Fruit fly (Drosophila melanogaster) whole organism, embryonic: ENCODE results near the gene CG42852.

Source experiments
- CG1024 ChIP-seq: fragments of 200-800 bp; sonication (Bioruptor generic); IDR thresholded peaks from 2 replicates; pipeline ENCODE4 v1.3.6; 2022; ENCODE audit warnings: missing biosample characterization, missing genetic modification characterization
- CG10431 ChIP-seq: fragments of 200-800 bp; sonication (Bioruptor generic); optimal IDR thresholded peaks from 3 replicates; lab custom pipeline; 2018; ENCODE audit warnings: missing biosample characterization, mild to moderate bottlenecking, missing genetic modification characterization
- CG11560 ChIP-seq: fragments of 200-800 bp; sonication (Bioruptor generic); IDR thresholded peaks from 3 replicates; pipeline ENCODE4 v1.3.6; 2022; ENCODE audit warnings: missing biosample characterization, missing genetic modification characterization
- CG11696 ChIP-seq: fragments of 200-800 bp; sonication (Bioruptor generic); IDR thresholded peaks from 2 replicates; pipeline ENCODE4 v1.3.6; 2022; ENCODE audit warnings: missing biosample characterization, missing genetic modification characterization
- CG13894 ChIP-seq: fragments of 200-800 bp; sonication (Bioruptor generic); optimal IDR thresholded peaks from 3 replicates; lab custom pipeline; 2018; ENCODE audit warnings: missing biosample characterization, mild to moderate bottlenecking, missing genetic modification characterization, moderate library complexity
- CG14441 ChIP-seq: fragments of 200-800 bp; sonication (Bioruptor generic); IDR thresholded peaks from 2 replicates; pipeline ENCODE4 v1.3.6; 2022; ENCODE audit warnings: missing biosample characterization, missing genetic modification characterization
- CG15011 ChIP-seq: fragments of 200-800 bp; sonication (Bioruptor generic); optimal IDR thresholded peaks from 3 replicates; lab custom pipeline; 2018; ENCODE audit warnings: missing biosample characterization, mild to moderate bottlenecking, missing genetic modification characterization
- CG15514 ChIP-seq: fragments of 200-800 bp; sonication (Bioruptor generic); optimal IDR thresholded peaks from 3 replicates; lab custom pipeline; 2017; ENCODE audit warnings: missing biosample characterization, missing genetic modification characterization, mild to moderate bottlenecking, moderate library complexity, missing genetic modification reagents
- CG17186 ChIP-seq: fragments of 200-800 bp; sonication (Bioruptor generic); optimal IDR thresholded peaks from 3 replicates; lab custom pipeline; 2017; ENCODE audit warnings: missing biosample characterization, missing genetic modification reagents, missing genetic modification characterization
- CG17359 ChIP-seq: fragments of 200-800 bp; sonication (Bioruptor generic); optimal IDR thresholded peaks from 3 replicates; lab custom pipeline; 2018; ENCODE audit warnings: missing biosample characterization, mild to moderate bottlenecking, missing genetic modification characterization, moderate library complexity
- CG2116 ChIP-seq: fragments of 200-800 bp; sonication (Bioruptor generic); optimal IDR thresholded peaks from 3 replicates; lab custom pipeline; 2018; ENCODE audit warnings: missing biosample characterization, mild to moderate bottlenecking, missing genetic modification characterization
- CG2129 ChIP-seq: fragments of 200-800 bp; sonication (Bioruptor generic); IDR thresholded peaks from 2 replicates; pipeline ENCODE4 v1.3.6; 2022; ENCODE audit warnings: missing biosample characterization, missing genetic modification characterization; ENCODE audit not compliant: partially characterized antibody
- CG2678 ChIP-seq: fragments of 200-800 bp; sonication (Bioruptor generic); optimal IDR thresholded peaks from 3 replicates; lab custom pipeline; 2019; ENCODE audit warnings: missing biosample characterization, mild to moderate bottlenecking, missing genetic modification characterization, moderate library complexity
- CG2712 ChIP-seq: fragments of 200-800 bp; optimal IDR thresholded peaks from 3 replicates; lab custom pipeline; 2019; ENCODE audit warnings: missing biosample characterization, mild to moderate bottlenecking, missing genetic modification characterization, moderate library complexity
- CG32772 ChIP-seq: fragments of 200-800 bp; sonication (Bioruptor generic); IDR thresholded peaks from 2 replicates; pipeline ENCODE4 v1.3.6; 2022; ENCODE audit warnings: missing biosample characterization, missing genetic modification characterization
- CG34422 ChIP-seq: fragments of 200-800 bp; sonication (Bioruptor generic); IDR thresholded peaks from 3 replicates; pipeline ENCODE4 v1.3.6; 2022; ENCODE audit warnings: missing biosample characterization, missing genetic modification characterization
- CG4404 ChIP-seq: fragments of 200-800 bp; sonication (Bioruptor generic); IDR thresholded peaks from 2 replicates; pipeline ENCODE4 v1.3.6; 2022; ENCODE audit warnings: missing biosample characterization, missing genetic modification characterization
- CG5953 ChIP-seq: fragments of 200-800 bp; sonication (Bioruptor generic); IDR thresholded peaks from 2 replicates; pipeline ENCODE4 v1.3.6; 2022; ENCODE audit warnings: missing biosample characterization, missing genetic modification characterization
- CG8290 ChIP-seq, 3 experiments: fragments of 200-800 bp; sonication (Bioruptor generic); optimal IDR thresholded peaks; 2 replicates each; lab custom pipeline; 2016 to 2019; ENCODE audit warnings: missing biosample characterization in 3 of 3, missing genetic modification characterization in 3 of 3, mild to moderate bottlenecking in 2 of 3, moderate library complexity in 1 of 3
- CG8359 ChIP-seq: fragments of 200-800 bp; sonication (Bioruptor generic); optimal IDR thresholded peaks from 2 replicates; lab custom pipeline; 2017; ENCODE audit warnings: missing biosample characterization, mild to moderate bottlenecking, missing genetic modification characterization, borderline replicate concordance
- CG8924 ChIP-seq: fragments of 200-800 bp; optimal IDR thresholded peaks from 3 replicates; lab custom pipeline; 2019; ENCODE audit warnings: missing biosample characterization, mild to moderate bottlenecking, missing genetic modification characterization, moderate library complexity
- CG9215 ChIP-seq: fragments of 200-800 bp; sonication (Bioruptor generic); IDR thresholded peaks from 2 replicates; pipeline ENCODE4 v1.3.6; 2022; ENCODE audit warnings: missing biosample characterization, missing genetic modification characterization
- CG9932 ChIP-seq: fragments of 200-800 bp; sonication (Bioruptor generic); IDR thresholded peaks from 2 replicates; pipeline ENCODE4 v1.3.6; 2022; ENCODE audit warnings: missing biosample characterization, missing genetic modification characterization
- E2f1 ChIP-seq: fragments of 200-800 bp; sonication (Bioruptor generic); IDR thresholded peaks from 2 replicates; pipeline ENCODE4 v1.3.6; 2022; ENCODE audit warnings: missing biosample characterization, missing genetic modification characterization
- Fer3 ChIP-seq: fragments of 200-800 bp; sonication (Bioruptor generic); optimal IDR thresholded peaks from 2 replicates; lab custom pipeline; 2018; ENCODE audit warnings: missing biosample characterization, mild to moderate bottlenecking, missing genetic modification characterization, moderate library complexity
- HLHmδ ChIP-seq: fragments of 200-800 bp; sonication (Bioruptor generic); optimal IDR thresholded peaks from 2 replicates; lab custom pipeline; 2018; ENCODE audit warnings: missing biosample characterization, mild to moderate bottlenecking, missing genetic modification characterization, moderate library complexity
- Max ChIP-seq: fragments of 200-800 bp; sonication (Bioruptor generic); optimal IDR thresholded peaks from 2 replicates; lab custom pipeline; 2016; ENCODE audit warnings: missing biosample characterization, mild to moderate bottlenecking, missing genetic modification characterization
- NC2β ChIP-seq: fragments of 200-800 bp; sonication (Bioruptor generic); optimal IDR thresholded peaks from 2 replicates; lab custom pipeline; 2016; ENCODE audit warnings: missing biosample characterization, missing genetic modification characterization
- Xrp1 ChIP-seq: fragments of 200-800 bp; sonication (Bioruptor generic); IDR thresholded peaks from 2 replicates; pipeline ENCODE4 v1.3.6; 2022; ENCODE audit warnings: missing biosample characterization, missing genetic modification characterization
- ato ChIP-seq: fragments of 200-800 bp; sonication (Bioruptor generic); IDR thresholded peaks from 2 replicates; pipeline ENCODE4 v1.3.6; 2022; ENCODE audit warnings: missing biosample characterization, missing genetic modification characterization; ENCODE audit not compliant: partially characterized antibody
- ci ChIP-seq: fragments of 200-800 bp; sonication (Bioruptor generic); IDR thresholded peaks from 3 replicates; pipeline ENCODE4 v1.3.6; 2022; ENCODE audit warnings: missing biosample characterization, missing genetic modification characterization
- dysf ChIP-seq: fragments of 200-800 bp; sonication (Bioruptor generic); IDR thresholded peaks from 3 replicates; pipeline ENCODE4 v1.3.6; 2022; ENCODE audit warnings: missing biosample characterization, missing genetic modification characterization
- fd96Cb ChIP-seq: fragments of 200-800 bp; sonication (Bioruptor generic); optimal IDR thresholded peaks from 2 replicates; lab custom pipeline; 2018; ENCODE audit warnings: missing biosample characterization, mild to moderate bottlenecking, missing genetic modification characterization, moderate library complexity
- fu2 ChIP-seq: fragments of 200-800 bp; sonication (Bioruptor generic); optimal IDR thresholded peaks from 2 replicates; lab custom pipeline; 2016; ENCODE audit warnings: missing biosample characterization, missing genetic modification characterization
- grn ChIP-seq: fragments of 200-800 bp; sonication (Bioruptor generic); optimal IDR thresholded peaks from 3 replicates; lab custom pipeline; 2017; ENCODE audit warnings: missing biosample characterization, missing genetic modification characterization
- kay ChIP-seq: fragments of 200-800 bp; sonication (Bioruptor generic); optimal IDR thresholded peaks from 2 replicates; lab custom pipeline; 2016; ENCODE audit warnings: missing biosample characterization, missing genetic modification characterization
- lab ChIP-seq: fragments of 200-800 bp; sonication (Bioruptor generic); optimal IDR thresholded peaks from 3 replicates; lab custom pipeline; 2017; ENCODE audit warnings: missing biosample characterization, missing genetic modification characterization, mild to moderate bottlenecking, moderate library complexity, missing genetic modification reagents
- lbe ChIP-seq: fragments of 200-800 bp; sonication (Bioruptor generic); optimal IDR thresholded peaks from 2 replicates; lab custom pipeline; 2016; ENCODE audit warnings: missing biosample characterization, mild to moderate bottlenecking, missing genetic modification characterization
- lilli ChIP-seq: fragments of 200-800 bp; sonication (Bioruptor generic); optimal IDR thresholded peaks from 3 replicates; lab custom pipeline; 2016; ENCODE audit warnings: missing biosample characterization, missing genetic modification characterization
- nmo ChIP-seq: fragments of 200-800 bp; sonication (Bioruptor generic); optimal IDR thresholded peaks from 2 replicates; lab custom pipeline; 2018; ENCODE audit warnings: missing biosample characterization, mild to moderate bottlenecking, missing genetic modification characterization, moderate library complexity
- oc ChIP-seq: fragments of 200-800 bp; sonication (Bioruptor generic); optimal IDR thresholded peaks from 2 replicates; lab custom pipeline; 2018; ENCODE audit warnings: missing biosample characterization, mild to moderate bottlenecking, missing genetic modification characterization, moderate library complexity
- pb ChIP-seq: fragments of 200-800 bp; sonication (Bioruptor generic); optimal IDR thresholded peaks from 3 replicates; lab custom pipeline; 2016; ENCODE audit warnings: missing biosample characterization, missing genetic modification characterization
- scrt ChIP-seq: fragments of 200-800 bp; sonication (Bioruptor generic); optimal IDR thresholded peaks from 2 replicates; lab custom pipeline; 2018; ENCODE audit warnings: missing biosample characterization, mild to moderate bottlenecking, missing genetic modification characterization, moderate library complexity
- sisA ChIP-seq: fragments of 200-800 bp; sonication (Bioruptor generic); IDR thresholded peaks from 2 replicates; pipeline ENCODE4 v1.3.6; 2022; ENCODE audit warnings: missing biosample characterization, missing genetic modification characterization
- sqz ChIP-seq: fragments of 200-800 bp; sonication (Bioruptor generic); optimal IDR thresholded peaks from 3 replicates; lab custom pipeline; 2018; ENCODE audit warnings: missing biosample characterization, mild to moderate bottlenecking, missing genetic modification characterization
- sr ChIP-seq: fragments of 200-800 bp; sonication (Bioruptor generic); IDR thresholded peaks from 3 replicates; pipeline ENCODE4 v1.3.6; 2022; ENCODE audit warnings: missing biosample characterization, missing genetic modification characterization
- stc ChIP-seq: fragments of 200-800 bp; sonication (Bioruptor generic); IDR thresholded peaks from 2 replicates; pipeline ENCODE4 v1.3.6; 2022; ENCODE audit warnings: missing biosample characterization, missing genetic modification characterization
- vvl ChIP-seq: fragments of 200-800 bp; sonication (Bioruptor generic); IDR thresholded peaks from 2 replicates; pipeline ENCODE4 v1.3.6; 2022; ENCODE audit warnings: missing biosample characterization, missing genetic modification characterization
- zfh1 ChIP-seq: fragments of 200-800 bp; sonication (Bioruptor generic); IDR thresholded peaks from 3 replicates; pipeline ENCODE4 v1.3.6; 2022; ENCODE audit warnings: missing biosample characterization, missing genetic modification characterization

CG42852 gene

dm6 chr3L:16803708-16804350 lies 48.5 kb downstream of the CG42852 start (continued):
- TF ChIP-seq Xrp1 (peak; percentile 30; the same call in 1 of the 2 replicates), CG34422 (GFP tag; lab: Robert Waterston, UW) (peak; percentile 38; the same call in 1 of the 3 replicates), dysf (GFP tag; lab: Robert Waterston, UW) (0 out of 3 replicates have a peak, but pooled peaks have one; percentile 24), CG5953 (peak; percentile 41; the same call in 1 of the 2 replicates), kay (GFP tag; lab: Kevin White, UChicago) (no peak), scrt (GFP tag; lab: Kevin White, UChicago) (peak; percentile 5), nmo (GFP tag; lab: Kevin White, UChicago) (peak; percentile 11), HLHmδ (GFP tag; lab: Kevin White, UChicago) (no peak), grn (GFP tag; lab: Kevin White, UChicago) (peak; percentile 27), ci (peak; percentile 67), lbe (GFP tag; lab: Kevin White, UChicago) (no peak), E2f1 (GFP tag; lab: Robert Waterston, UW) (no peak), CG10431 (GFP tag; lab: Kevin White, UChicago) (peak; percentile 52), fu2 (no peak), CG11696 (GFP tag; lab: Robert Waterston, UW) (peak; percentile 47; the same call in 1 of the 2 replicates), zfh1 (GFP tag; lab: Robert Waterston, UW) (no peak), Max (no peak), sisA (GFP tag; lab: Robert Waterston, UW) (no peak), pb (GFP tag; lab: Kevin White, UChicago) (no peak), CG32772 (GFP tag; lab: Robert Waterston, UW) (no peak), CG17186 (GFP tag; lab: Kevin White, UChicago) (peak; percentile 6), sr (GFP tag; lab: Robert Waterston, UW) (peak; percentile 40; the same call in 1 of the 3 replicates), CG8359 (GFP tag; lab: Kevin White, UChicago) (peak; percentile 41), sqz (GFP tag; lab: Kevin White, UChicago) (peak; percentile 60), lilli (no peak), CG11560 (tag; lab: Robert Waterston, UW) (no peak), CG14441 (0 out of 2 replicates have a peak, but pooled peaks have one; percentile 29), CG2129 (GFP tag; lab: Robert Waterston, UW) (no peak), vvl (GFP tag; lab: Robert Waterston, UW) (peak; percentile 29; the same call in 1 of the 2 replicates), CG13894 (tag; lab: Kevin White, UChicago) (peak; percentile 76), CG17359 (tag; lab: Kevin White, UChicago) (peak; percentile 41), CG8924 (tag; lab: Kevin White, UChicago) (no peak), CG9215 (no peak), Fer3 (tag; lab: Kevin White, UChicago) (peak; percentile 27), CG9932 (no peak), CG15514 (GFP tag; lab: Kevin White, UChicago) (peak; percentile 53), fd96Cb (tag; lab: Kevin White, UChicago) (no peak), CG2116 (GFP tag; lab: Kevin White, UChicago) (no peak), NC2β (GFP tag; lab: Kevin White, UChicago) (no peak), ato (no peak), lab (GFP tag; lab: Kevin White, UChicago) (peak; percentile 72), CG2712 (tag; lab: Kevin White, UChicago) (no peak), oc (tag; lab: Kevin White, UChicago) (no peak), CG8290 (GFP tag; optimal IDR thresholded peaks at IDR 0.05; lab: Kevin White, UChicago) (no peak), CG8290 (tag; optimal IDR thresholded peaks at IDR 0.05; lab: Kevin White, UChicago) (peak in 1 of 2 experiments; percentile 55), CG2678 (tag; lab: Kevin White, UChicago) (peak; percentile 77), stc (peak; percentile 31; the same call in 1 of the 2 replicates), CG4404 (GFP tag; lab: Robert Waterston, UW) (no peak), CG15011 (GFP tag; lab: Kevin White, UChicago) (peak; percentile 28), CG1024 (GFP tag; lab: Robert Waterston, UW) (no peak)
